Worm (Caenorhabditis elegans) whole organism, midembryonic: ENCODE measurements around the gene egl-5.

Source experiments
- T22C8.4 ChIP-seq: fragments of 200-800 bp; sonication (Bioruptor generic); IDR thresholded peaks from 2 replicates; pipeline ENCODE4 v1.3.6; 2022; ENCODE audit warnings: missing genetic modification characterization, missing compliant biosample characterization
- cog-1 ChIP-seq: sonication (generic microtip); optimal IDR thresholded peaks from 2 replicates; lab custom pipeline; 2016; ENCODE audit warnings: missing genetic modification characterization, missing compliant biosample characterization
- flt-1 ChIP-seq: fragments of 200-800 bp; sonication (Bioruptor generic); IDR thresholded peaks from 2 replicates; pipeline ENCODE4 v1.3.6; 2022; ENCODE audit warnings: missing genetic modification characterization, missing compliant biosample characterization
- klf-2 ChIP-seq: fragments of 200-800 bp; sonication (Bioruptor generic); conservative IDR thresholded peaks from 2 replicates; pipeline ENCODE4 v1.3.6; 2022; ENCODE audit warnings: missing genetic modification reagents, missing genetic modification characterization, missing compliant biosample characterization
- med-1 ChIP-seq: sonication (generic microtip); optimal IDR thresholded peaks from 2 replicates; lab custom pipeline; 2017; ENCODE audit warnings: missing genetic modification characterization, mild to moderate bottlenecking, missing compliant biosample characterization, antibody characterized with exemption, missing genetic modification reagents; ENCODE audit not compliant: insufficient read depth
- ref-1 ChIP-seq: fragments of 200-800 bp; sonication (Bioruptor generic); conservative IDR thresholded peaks from 2 replicates; pipeline ENCODE4 v1.3.6; 2022; ENCODE audit warnings: missing genetic modification reagents, missing genetic modification characterization, missing compliant biosample characterization
- tab-1 ChIP-seq: fragments of 200-800 bp; sonication (Bioruptor generic); IDR thresholded peaks from 2 replicates; pipeline ENCODE4 v1.3.6; 2022; ENCODE audit warnings: missing genetic modification characterization, missing compliant biosample characterization
- ztf-23 ChIP-seq: fragments of 200-800 bp; sonication (Bioruptor generic); IDR thresholded peaks from 2 replicates; pipeline ENCODE4 v1.3.6; 2022; ENCODE audit warnings: missing genetic modification reagents, missing genetic modification characterization, missing compliant biosample characterization
- ztf-29 ChIP-seq: fragments of 200-800 bp; sonication (Bioruptor generic); IDR thresholded peaks from 2 replicates; pipeline ENCODE4 v1.3.6; 2022; ENCODE audit warnings: missing genetic modification reagents, missing genetic modification characterization, missing compliant biosample characterization

Gene egl-5

DNA sequence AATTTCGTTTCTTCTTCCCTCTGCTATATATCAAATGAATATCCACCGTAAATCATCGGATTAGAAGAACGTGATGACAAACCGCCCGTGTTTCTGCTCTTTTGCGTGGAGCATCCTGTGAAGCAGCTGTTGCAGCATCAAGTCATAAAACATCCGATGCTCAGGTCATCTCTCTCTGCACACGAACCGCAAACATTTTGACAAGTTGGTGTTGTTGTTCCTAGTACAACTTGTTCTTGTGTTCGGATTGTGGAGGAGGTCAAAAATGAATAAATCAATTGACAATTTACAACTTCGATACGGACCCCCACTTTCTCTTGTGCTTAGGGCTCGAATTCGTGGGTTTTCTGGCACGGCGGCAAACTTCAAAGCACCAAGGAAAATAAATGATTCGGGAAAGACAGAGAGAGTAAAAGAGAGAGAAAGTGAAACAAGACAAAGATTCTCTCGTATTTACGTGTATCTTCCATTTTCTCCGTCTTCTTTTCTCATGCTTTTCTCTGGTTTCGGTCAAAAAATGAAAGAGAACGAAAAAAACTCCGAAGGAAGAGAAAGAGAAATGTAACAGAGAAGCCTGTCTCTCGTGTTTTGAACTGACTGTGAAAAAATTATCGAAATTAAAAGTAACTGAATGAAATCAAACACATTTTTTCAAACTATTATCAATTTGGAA lies 33.5 kb upstream of the egl-5 start:
- TF ChIP-seq ztf-29 (GFP tag; lab: Robert Waterston, UW) (no peak), klf-2 (GFP tag; lab: Robert Waterston, UW) (no peak), flt-1 (GFP tag; lab: Robert Waterston, UW) (no peak), tab-1 (GFP tag; lab: Robert Waterston, UW) (no peak), med-1 (GFP tag; lab: Kevin White, UChicago) (no peak), ref-1 (GFP tag; lab: Robert Waterston, UW) (no peak), cog-1 (tag; lab: Kevin White, UChicago) (no peak)

DNA sequence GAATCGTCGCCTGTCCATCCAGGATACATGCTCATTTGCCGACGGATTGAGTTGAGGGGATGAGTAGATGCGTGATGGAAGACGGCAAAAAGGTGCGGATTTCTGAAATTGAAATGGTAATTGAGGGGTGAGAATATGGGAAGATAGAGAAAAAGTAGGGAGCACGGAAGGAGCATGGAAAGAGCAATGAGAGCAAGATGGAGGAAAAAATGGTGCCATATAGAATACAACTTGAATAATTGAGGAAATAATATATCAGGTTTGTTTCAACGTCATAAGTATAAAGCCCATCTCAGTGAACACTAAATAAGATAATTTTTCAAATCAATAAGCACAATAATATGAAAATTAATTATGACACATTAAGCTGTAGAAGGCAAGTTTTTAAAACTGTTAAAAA lies 30.8 kb upstream of the egl-5 start, which contains the start of gene mab-5:
Gene mab-5 (minus strand): TSS at position 101 of the 400 bp plus-strand sequence.
- TF ChIP-seq klf-2 (GFP tag; lab: Robert Waterston, UW) = no peak

ce11 chrIII:7784201-7784600 lies 30.0 kb upstream of the egl-5 start:
- TF ChIP-seq ztf-23 (GFP tag; lab: Robert Waterston, UW) (no peak), klf-2 (GFP tag; lab: Robert Waterston, UW) (no peak), med-1 (GFP tag; lab: Kevin White, UChicago) (no peak), tab-1 (GFP tag; lab: Robert Waterston, UW) (no peak), ref-1 (GFP tag; lab: Robert Waterston, UW) (no peak), ztf-29 (GFP tag; lab: Robert Waterston, UW) (no peak)

DNA sequence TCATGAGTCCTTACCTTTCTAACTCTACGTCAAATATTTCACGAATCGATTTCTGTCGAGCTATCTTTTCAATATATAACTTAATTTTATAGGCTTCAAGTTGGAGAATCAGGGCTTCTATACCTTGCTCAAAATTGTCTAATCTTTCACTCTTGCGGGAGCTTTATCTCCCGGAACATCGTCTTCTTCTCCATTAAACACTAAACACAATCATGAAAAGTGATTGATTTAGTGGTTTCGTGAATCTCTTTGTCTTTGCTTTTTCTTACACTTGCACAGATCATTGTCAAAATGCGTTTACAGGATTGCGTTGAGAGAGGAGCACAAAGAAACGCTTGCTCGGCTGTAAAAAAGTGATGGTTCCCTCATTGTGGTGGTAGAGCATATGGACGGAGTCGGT lies 25.8 kb upstream of the egl-5 start:
- no peak for TF ChIP-seq flt-1 (GFP tag; lab: Robert Waterston, UW)
- TF ChIP-seq tab-1 (GFP tag; lab: Robert Waterston, UW) = no peak
- no peak for TF ChIP-seq med-1 (GFP tag; lab: Kevin White, UChicago)
- TF ChIP-seq cog-1 (tag; lab: Kevin White, UChicago) = no peak
- TF ChIP-seq ztf-29 (GFP tag; lab: Robert Waterston, UW) = no peak
- TF ChIP-seq ref-1 (GFP tag; lab: Robert Waterston, UW) = no peak
- TF ChIP-seq ztf-23 (GFP tag; lab: Robert Waterston, UW) = no peak

DNA sequence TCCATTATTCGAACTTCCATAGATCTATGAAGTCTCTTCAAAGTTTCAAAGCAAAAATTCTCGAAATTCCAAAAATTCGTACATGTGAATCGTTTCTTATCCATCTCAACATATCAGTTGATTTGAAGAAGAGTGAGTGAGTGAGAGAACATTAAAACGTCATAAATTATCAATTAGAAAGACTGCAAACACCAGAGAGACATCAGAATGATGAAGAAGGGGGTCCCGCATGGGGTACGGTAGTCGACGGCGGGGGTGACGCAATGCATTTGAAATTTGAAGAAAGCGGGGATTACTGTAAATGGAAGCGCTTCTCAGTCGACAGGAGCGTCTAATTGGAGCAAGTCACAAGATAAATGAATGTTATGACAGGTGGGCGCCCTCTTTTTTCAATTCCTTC lies 23.7 kb upstream of the egl-5 start:
- TF ChIP-seq cog-1 (tag; lab: Kevin White, UChicago) (no peak), tab-1 (GFP tag; lab: Robert Waterston, UW) (no peak), klf-2 (GFP tag; lab: Robert Waterston, UW) (no peak), flt-1 (GFP tag; lab: Robert Waterston, UW) (no peak), ztf-23 (GFP tag; lab: Robert Waterston, UW) (no peak), med-1 (GFP tag; lab: Kevin White, UChicago) (no peak), ztf-29 (GFP tag; lab: Robert Waterston, UW) (no peak), T22C8.4 (no peak), ref-1 (GFP tag; lab: Robert Waterston, UW) (no peak)

- no peak for TF ChIP-seq ref-1 (GFP tag; lab: Robert Waterston, UW)
- TF ChIP-seq ztf-23 (GFP tag; lab: Robert Waterston, UW) = no peak
- TF ChIP-seq klf-2 (GFP tag; lab: Robert Waterston, UW) = no peak
- no peak for TF ChIP-seq flt-1 (GFP tag; lab: Robert Waterston, UW)
Observed at ce11 chrIII:7792209-7792608, 22.0 kb upstream of the egl-5 start.

DNA sequence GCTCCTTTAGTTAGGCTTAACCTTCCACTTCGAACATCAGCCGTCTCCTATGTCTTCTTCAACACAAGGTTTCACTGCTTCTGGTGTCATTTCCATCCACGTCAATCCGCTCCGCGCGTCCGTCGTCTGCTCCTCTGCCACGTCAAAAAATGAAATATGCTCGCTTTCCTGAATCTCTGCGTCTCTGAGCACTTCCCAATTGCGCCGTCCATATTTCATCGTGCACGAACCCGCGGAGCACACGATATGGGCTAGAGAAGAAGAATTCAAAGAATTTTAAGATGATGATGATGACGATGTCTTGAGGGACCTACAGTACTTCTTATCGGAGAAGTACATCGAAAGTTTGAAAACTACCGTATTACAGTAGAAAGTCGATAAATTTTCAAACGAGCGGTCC lies 21.2 kb upstream of the egl-5 start:
- no peak for TF ChIP-seq T22C8.4
- TF ChIP-seq ztf-29 (GFP tag; lab: Robert Waterston, UW) = no peak
- TF ChIP-seq ref-1 (GFP tag; lab: Robert Waterston, UW) = no peak
- TF ChIP-seq cog-1 (tag; lab: Kevin White, UChicago) = no peak
- no peak for TF ChIP-seq ztf-23 (GFP tag; lab: Robert Waterston, UW)
- no peak for TF ChIP-seq flt-1 (GFP tag; lab: Robert Waterston, UW)
- no peak for TF ChIP-seq med-1 (GFP tag; lab: Kevin White, UChicago)
- no peak for TF ChIP-seq tab-1 (GFP tag; lab: Robert Waterston, UW)
- no peak for TF ChIP-seq klf-2 (GFP tag; lab: Robert Waterston, UW)

DNA sequence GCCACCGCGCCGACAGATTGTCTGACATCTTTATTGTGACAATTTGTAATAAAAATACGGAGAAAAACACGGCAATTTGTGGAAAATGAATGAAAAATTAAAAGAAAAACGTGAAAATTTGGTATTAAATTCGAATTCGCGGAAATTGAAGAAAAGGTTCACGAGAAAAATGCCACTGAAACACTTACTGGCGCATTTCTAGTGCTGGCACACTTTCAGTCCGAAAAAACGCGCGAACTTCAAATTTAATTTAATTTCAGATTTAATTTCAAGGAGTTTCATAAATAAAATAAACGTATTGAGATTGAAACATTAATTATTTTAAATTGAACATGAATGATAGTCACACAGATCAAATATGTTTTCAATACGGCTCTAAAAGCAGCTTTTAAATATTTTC lies 18.9 kb upstream of the egl-5 start, which contains the start of gene cyk-7:
Gene cyk-7 (minus strand): TSS at position 99 of the 400 bp plus-strand sequence.
- TF ChIP-seq cog-1 (tag; lab: Kevin White, UChicago) (no peak), klf-2 (GFP tag; lab: Robert Waterston, UW) (no peak), flt-1 (GFP tag; lab: Robert Waterston, UW) (no peak), med-1 (GFP tag; lab: Kevin White, UChicago) (no peak), ref-1 (GFP tag; lab: Robert Waterston, UW) (no peak)

ce11 chrIII:7805253-7805652 lies 8.9 kb upstream of the egl-5 start:
- TF ChIP-seq T22C8.4 (no peak), ztf-23 (GFP tag; lab: Robert Waterston, UW) (no peak), flt-1 (GFP tag; lab: Robert Waterston, UW) (no peak), cog-1 (tag; lab: Kevin White, UChicago) (no peak), med-1 (GFP tag; lab: Kevin White, UChicago) (no peak)

DNA sequence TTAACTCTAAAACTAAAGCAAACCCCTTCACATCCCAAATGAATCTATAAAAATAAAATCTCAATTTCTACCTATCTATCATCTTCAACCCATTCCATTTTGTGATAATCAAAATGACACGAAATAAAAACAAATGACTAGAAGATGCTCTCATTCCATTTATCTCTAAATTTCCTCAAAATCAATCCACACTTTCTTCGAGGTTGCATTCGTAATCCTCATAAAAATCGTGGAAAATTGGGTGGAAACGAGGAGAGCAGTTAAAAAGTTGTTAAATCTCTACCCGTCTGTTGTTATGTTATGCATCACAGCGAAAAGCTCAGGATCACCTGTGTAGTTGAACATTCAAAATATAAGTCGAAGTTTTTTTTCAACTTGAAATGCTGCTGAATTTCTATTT lies 7.2 kb upstream of the egl-5 start:
- TF ChIP-seq ztf-29 (GFP tag; lab: Robert Waterston, UW) (no peak), T22C8.4 (no peak), ref-1 (GFP tag; lab: Robert Waterston, UW) (no peak), med-1 (GFP tag; lab: Kevin White, UChicago) (no peak), ztf-23 (GFP tag; lab: Robert Waterston, UW) (no peak), cog-1 (tag; lab: Kevin White, UChicago) (no peak), flt-1 (GFP tag; lab: Robert Waterston, UW) (no peak), klf-2 (GFP tag; lab: Robert Waterston, UW) (no peak), tab-1 (GFP tag; lab: Robert Waterston, UW) (no peak)
